Worm (Caenorhabditis elegans): ENCODE results near the gene nspd-4.

DNA sequence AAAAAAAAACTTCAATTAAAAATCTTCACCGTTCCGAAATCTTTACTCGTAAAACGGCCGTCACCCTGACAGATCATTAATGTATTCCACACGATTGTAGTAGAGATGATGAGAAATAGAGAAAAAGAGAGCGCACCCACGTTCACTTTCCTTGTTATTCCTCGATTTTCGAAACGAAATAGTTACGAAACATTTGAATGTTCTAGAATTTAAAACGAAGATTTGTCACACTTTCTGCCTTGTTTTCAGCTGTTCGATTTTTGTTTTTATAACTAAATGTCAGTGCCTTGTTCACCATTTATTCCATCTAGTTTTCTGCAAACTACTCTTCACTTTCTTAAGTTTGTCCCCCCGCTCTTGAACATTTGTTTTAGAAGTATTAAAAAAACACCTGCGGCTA lies 12.4 kb downstream of the nspd-4 start:
- TF ChIP-seq snpc-3.4 (tag; optimal IDR thresholded peaks at IDR 0.05) (no peak), mxl-1 (tag; optimal IDR thresholded peaks at IDR 0.05) (no peak), ccch-3 (GFP tag; optimal IDR thresholded peaks at IDR 0.05) (no peak), lir-1 (GFP tag; conservative IDR thresholded peaks at IDR 0.05) (no peak), unc-62 (GFP tag; optimal IDR thresholded peaks at IDR 0.05) (no peak), F33H1.4 (GFP tag; IDR thresholded peaks at IDR 0.05) (no peak), dpff-1 (tag; optimal IDR thresholded peaks at IDR 0.05) (no peak)
